Fruit fly (Drosophila melanogaster): ENCODE data around the gene CG14777.

Gene CG14777

DNA sequence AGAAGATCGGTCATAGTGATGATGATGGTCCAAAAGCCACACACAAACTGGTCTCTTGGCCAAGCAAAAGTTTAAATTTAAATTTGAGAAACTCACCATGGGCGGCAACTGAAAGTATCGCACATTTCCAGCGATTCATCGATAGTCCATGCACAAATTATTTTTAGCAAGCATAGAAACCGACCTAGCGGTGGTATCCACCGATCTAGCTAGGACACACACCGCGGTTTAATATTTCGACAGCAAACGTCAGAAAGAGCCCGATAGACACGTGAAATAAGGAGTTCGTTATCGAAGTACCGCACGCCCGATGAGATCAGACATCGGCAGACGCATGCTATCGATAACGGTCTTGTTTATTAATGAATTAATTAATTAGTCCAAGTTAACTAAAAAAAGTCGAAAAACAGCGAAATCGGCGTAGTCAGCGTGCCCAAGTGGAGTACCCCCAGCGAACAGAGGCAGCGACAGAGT lies 46.9 kb downstream of the CG14777 start, which contains the start of gene CG14795 (continued):
- TF ChIP-seq inv (GFP tag; IDR thresholded peaks at IDR 0.05; ENCODE audit: partially characterized antibody) (peak; percentile 91), Lpt (GFP tag; optimal IDR thresholded peaks at IDR 0.05) (no peak), Atf-2 (GFP tag; optimal IDR thresholded peaks at IDR 0.05) (no peak), toy (GFP tag; IDR thresholded peaks at IDR 0.05) (no peak), CG9932 (GFP tag; IDR thresholded peaks at IDR 0.05) (peak; percentile 72), CG10431 (GFP tag; optimal IDR thresholded peaks at IDR 0.05) (no peak), oc (tag; optimal IDR thresholded peaks at IDR 0.05) (peak; percentile 6), stwl (tag; optimal IDR thresholded peaks at IDR 0.05) (peak; percentile 81), nerfin-2 (GFP tag; IDR thresholded peaks at IDR 0.05; ENCODE audit: partially characterized antibody) (peak; percentile 93), Mrtf (GFP tag; IDR thresholded peaks at IDR 0.05) (no peak), twi (tag; optimal IDR thresholded peaks at IDR 0.05) (no peak), jumu (GFP tag; optimal IDR thresholded peaks at IDR 0.05) (peak; percentile 61), Fer3 (tag; optimal IDR thresholded peaks at IDR 0.05) (no peak), Dip3 (GFP tag; optimal IDR thresholded peaks at IDR 0.05) (no peak), pnt (GFP tag; optimal IDR thresholded peaks at IDR 0.05) (no peak), Poxn (GFP tag; IDR thresholded peaks at IDR 0.05) (no peak), CG31365 (tag; optimal IDR thresholded peaks at IDR 0.05) (no peak), phol (tag; optimal IDR thresholded peaks at IDR 0.05) (peak; percentile 73), HHEX (GFP tag; optimal IDR thresholded peaks at IDR 0.05) (no peak), CG12104 (GFP tag; optimal IDR thresholded peaks at IDR 0.05) (no peak), CG30431 (GFP tag; optimal IDR thresholded peaks at IDR 0.05) (no peak), danr (GFP tag; IDR thresholded peaks at IDR 0.05) (no peak), Sry-β (GFP tag; optimal IDR thresholded peaks at IDR 0.05) (no peak), CG15479 (GFP tag; optimal IDR thresholded peaks at IDR 0.05) (no peak), CG9609 (GFP tag; optimal IDR thresholded peaks at IDR 0.05) (peak; percentile 44), CG30403 (GFP tag; optimal IDR thresholded peaks at IDR 0.05) (peak; percentile 42), Elba2 (GFP tag; optimal IDR thresholded peaks at IDR 0.05) (no peak), Sox100B (GFP tag; optimal IDR thresholded peaks at IDR 0.05) (no peak), nom (GFP tag; optimal IDR thresholded peaks at IDR 0.05) (no peak), cas (GFP tag; IDR thresholded peaks at IDR 0.05) (peak; percentile 48; the same call in 1 of the 2 replicates), psq (GFP tag; optimal IDR thresholded peaks at IDR 0.05) (no peak), CG3726 (GFP tag; IDR thresholded peaks at IDR 0.05) (no peak), fru (optimal IDR thresholded peaks at IDR 0.05) (no peak), HmgZ (tag; optimal IDR thresholded peaks at IDR 0.05) (peak; percentile 88), ash1 (GFP tag; optimal IDR thresholded peaks at IDR 0.05) (no peak), CG9727 (GFP tag; optimal IDR thresholded peaks at IDR 0.05) (peak; percentile 25), fd102C (GFP tag; optimal IDR thresholded peaks at IDR 0.05) (no peak), pros (GFP tag; optimal IDR thresholded peaks at IDR 0.05) (no peak), sima (GFP tag; optimal IDR thresholded peaks at IDR 0.05) (no peak), unc-4 (GFP tag; IDR thresholded peaks at IDR 0.05; ENCODE audit: partially characterized antibody) (peak; percentile 94), gsb (GFP tag; IDR thresholded peaks at IDR 0.05) (no peak), CG17912 (GFP tag; optimal IDR thresholded peaks at IDR 0.05) (peak; percentile 69), CG18011 (GFP tag; optimal IDR thresholded peaks at IDR 0.05) (no peak), H2.0 (GFP tag; IDR thresholded peaks at IDR 0.05) (no peak), CG33213 (GFP tag; optimal IDR thresholded peaks at IDR 0.05) (peak; percentile 80), CG18262 (tag; optimal IDR thresholded peaks at IDR 0.05) (peak; percentile 11), ems (GFP tag; optimal IDR thresholded peaks at IDR 0.05) (peak; percentile 29), Blimp-1 (GFP tag; optimal IDR thresholded peaks at IDR 0.05) (peak; percentile 4), Opbp (GFP tag; IDR thresholded peaks at IDR 0.05; ENCODE audit: partially characterized antibody) (peak; percentile 94), CG7987 (GFP tag; optimal IDR thresholded peaks at IDR 0.05) (peak; percentile 14), CG7357 (GFP tag; IDR thresholded peaks at IDR 0.05) (no peak)

Measured in whole organism, embryonic.